Worm (Caenorhabditis elegans) whole organism, L3 larva: ENCODE measurements around the gene ubxn-5.

ENCODE experiments used
- ama-1 ChIP-seq: fragments of 150-350 bp; optimal IDR thresholded peaks from 2 replicates; lab custom pipeline; 2018
- nhr-11 ChIP-seq: fragments of 150-350 bp; optimal IDR thresholded peaks from 2 replicates; lab custom pipeline; 2014; ENCODE audit warnings: missing biosample characterization, missing genetic modification characterization
- unc-62 ChIP-seq: fragments of 150-350 bp; sonication (generic microtip); optimal IDR thresholded peaks from 4 replicates; lab custom pipeline; 2014; ENCODE audit warnings: missing biosample characterization, missing genetic modification reagents, missing genetic modification characterization

DNA sequence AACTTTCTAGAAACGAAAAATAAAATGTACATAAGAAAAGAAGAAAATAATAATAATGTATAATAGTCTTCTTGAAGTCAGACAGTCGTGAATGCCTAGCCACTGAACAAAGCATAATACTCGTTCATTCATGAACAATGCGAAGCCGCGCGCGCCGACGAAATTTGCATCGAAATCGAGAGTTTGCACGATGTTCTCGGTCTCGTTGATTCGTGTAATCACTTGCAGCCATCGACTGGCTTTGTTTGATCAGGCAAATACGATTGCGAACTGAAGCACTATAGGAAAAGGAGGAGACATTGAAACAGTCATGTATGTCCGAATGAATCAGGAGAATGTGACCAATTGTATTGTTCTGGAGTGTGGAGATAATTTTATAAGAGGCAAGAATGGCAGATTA is 30.5 kb downstream of the ubxn-5 start:
- TF ChIP-seq unc-62 (GFP tag; lab: Kevin White, UChicago), result no peak
- TF ChIP-seq ama-1, result no peak
- no peak for TF ChIP-seq nhr-11 (tag; lab: Kevin White, UChicago)
